Fruit fly (Drosophila melanogaster): ENCODE data around the gene Peritrophin-15b.
A peak's percentile ranks its signal among the peaks of the same experiment; 100 is the strongest.

Gene Peritrophin-15b

DNA sequence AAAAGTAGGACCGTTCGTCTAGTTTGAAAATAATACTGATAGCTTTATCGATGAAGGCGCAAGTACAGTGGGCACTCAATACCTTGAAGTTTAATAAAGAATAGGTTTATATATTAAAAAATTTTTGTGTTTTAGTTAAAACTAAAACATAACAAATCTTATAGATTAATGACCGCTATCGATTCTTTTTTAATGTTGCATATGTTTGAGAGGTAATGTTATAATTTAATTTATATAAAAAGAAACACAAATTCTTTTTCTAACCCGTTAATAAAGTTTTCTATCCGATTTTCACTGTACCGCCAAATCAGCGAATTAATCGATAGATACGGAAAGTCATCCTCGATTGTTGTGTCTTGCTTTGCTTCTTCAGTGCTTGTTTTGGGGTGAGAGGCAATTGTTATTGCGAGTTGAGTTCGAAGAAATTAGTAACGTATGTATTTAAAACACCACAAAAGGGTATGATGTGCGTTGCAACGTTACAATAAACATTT, 10.6 kb downstream of the Peritrophin-15b start, which contains the start of the genes Dad1 and CG13384 (continued):
- TF ChIP-seq Fer2 (tag; optimal IDR thresholded peaks at IDR 0.05) (peak; percentile 94), Blimp-1 (GFP tag; optimal IDR thresholded peaks at IDR 0.05) (peak; percentile 88), maf-S (GFP tag; optimal IDR thresholded peaks at IDR 0.05) (peak; percentile 66), CG4328 (GFP tag; optimal IDR thresholded peaks at IDR 0.05) (peak; percentile 89), Abd-B (GFP tag; optimal IDR thresholded peaks at IDR 0.05) (peak; percentile 94), Bteb2 (GFP tag; optimal IDR thresholded peaks at IDR 0.05) (peak; percentile 83), Chrac-16 (GFP tag; optimal IDR thresholded peaks at IDR 0.05) (peak; percentile 91), Dip2 (GFP tag; IDR thresholded peaks at IDR 0.05) (0 out of 2 replicates have a peak, but pooled peaks have one; percentile 35), CG30403 (GFP tag; optimal IDR thresholded peaks at IDR 0.05) (peak; percentile 96), Camta (GFP tag; optimal IDR thresholded peaks at IDR 0.05) (peak; percentile 56), tx (GFP tag; optimal IDR thresholded peaks at IDR 0.05) (peak; percentile 45), sqz (GFP tag; optimal IDR thresholded peaks at IDR 0.05) (peak; percentile 84), BEAF-32 (GFP tag; optimal IDR thresholded peaks at IDR 0.05) (peak; percentile 68), Poxn (GFP tag; IDR thresholded peaks at IDR 0.05) (peak; percentile 79), fd102C (GFP tag; optimal IDR thresholded peaks at IDR 0.05) (peak; percentile 55), grn (GFP tag; optimal IDR thresholded peaks at IDR 0.05) (peak; percentile 46), Hey (tag; optimal IDR thresholded peaks at IDR 0.05) (no peak), disco-r (GFP tag; optimal IDR thresholded peaks at IDR 0.05) (no peak), ems (GFP tag; optimal IDR thresholded peaks at IDR 0.05) (peak; percentile 48), HLH3B (GFP tag; IDR thresholded peaks at IDR 0.05) (peak; percentile 88), CG12236 (GFP tag; optimal IDR thresholded peaks at IDR 0.05) (no peak), luna (GFP tag; optimal IDR thresholded peaks at IDR 0.05) (no peak), kah (GFP tag; optimal IDR thresholded peaks at IDR 0.05) (peak; percentile 79), CG6654 (GFP tag; optimal IDR thresholded peaks at IDR 0.05) (peak; percentile 63), CG4617 (GFP tag; optimal IDR thresholded peaks at IDR 0.05; ENCODE audit: borderline replicate concordance) (peak; percentile 50), E2f2 (GFP tag; IDR thresholded peaks at IDR 0.05) (peak; percentile 71), CG9876 (GFP tag; optimal IDR thresholded peaks at IDR 0.05) (peak; percentile 1), mld (GFP tag; IDR thresholded peaks at IDR 0.05; ENCODE audit: partially characterized antibody) (no peak), ci (GFP tag; IDR thresholded peaks at IDR 0.05) (0 out of 3 replicates have a peak, but pooled peaks have one; percentile 48), mam (GFP tag; optimal IDR thresholded peaks at IDR 0.05) (peak; percentile 69), CG8944 (GFP tag; optimal IDR thresholded peaks at IDR 0.05) (peak; percentile 39), run (tag; optimal IDR thresholded peaks at IDR 0.05) (peak; percentile 83), lmd (GFP tag; IDR thresholded peaks at IDR 0.05) (peak; percentile 93), CG9932 (GFP tag; IDR thresholded peaks at IDR 0.05) (peak; percentile 97), CG15073 (GFP tag; optimal IDR thresholded peaks at IDR 0.05) (peak; percentile 43), pum (GFP tag; optimal IDR thresholded peaks at IDR 0.05) (peak; percentile 48), gcm (GFP tag; optimal IDR thresholded peaks at IDR 0.05) (peak; percentile 93), CG1647 (GFP tag; optimal IDR thresholded peaks at IDR 0.05) (peak; percentile 32), aop (GFP tag; IDR thresholded peaks at IDR 0.05) (no peak), dpn (GFP tag; optimal IDR thresholded peaks at IDR 0.05) (peak; percentile 62 to 93), CG17359 (tag; optimal IDR thresholded peaks at IDR 0.05) (peak; percentile 92), Dref (GFP tag; IDR thresholded peaks at IDR 0.05) (peak; percentile 61), eyg (GFP tag; optimal IDR thresholded peaks at IDR 0.05) (no peak), H2.0 (GFP tag; IDR thresholded peaks at IDR 0.05) (peak; percentile 89), CG1024 (GFP tag; IDR thresholded peaks at IDR 0.05) (peak; percentile 60; the same call in 1 of the 2 replicates), zfh1 (GFP tag; IDR thresholded peaks at IDR 0.05) (peak; percentile 85), Hr3 (GFP tag; optimal IDR thresholded peaks at IDR 0.05) (peak; percentile 92), CG7786 (GFP tag; optimal IDR thresholded peaks at IDR 0.05) (peak; percentile 59), bigmax (GFP tag; optimal IDR thresholded peaks at IDR 0.05) (no peak), ttk (GFP tag; IDR thresholded peaks at IDR 0.05) (peak; percentile 81), CG14014 (GFP tag; IDR thresholded peaks at IDR 0.05) (peak; percentile 94)
